Fruit fly (Drosophila melanogaster) whole organism, embryonic: ENCODE results near the gene Bug22.

ENCODE experiments used
- CG10267 ChIP-seq: fragments of 200-800 bp; sonication (Bioruptor generic); optimal IDR thresholded peaks from 2 replicates; lab custom pipeline; 2018; ENCODE audit warnings: missing biosample characterization, mild to moderate bottlenecking, missing genetic modification characterization, moderate library complexity
- CG10321 ChIP-seq: fragments of 200-800 bp; sonication (Bioruptor generic); IDR thresholded peaks from 2 replicates; pipeline ENCODE4 v1.3.6; 2022; ENCODE audit warnings: missing biosample characterization, missing genetic modification characterization
- CG10565 ChIP-seq: fragments of 200-800 bp; sonication (Bioruptor generic); optimal IDR thresholded peaks from 3 replicates; lab custom pipeline; 2016; ENCODE audit warnings: missing biosample characterization, mild to moderate bottlenecking, missing genetic modification characterization
- CG10959 ChIP-seq: fragments of 200-800 bp; sonication (Bioruptor generic); IDR thresholded peaks from 2 replicates; pipeline ENCODE4 v1.3.6; 2022; ENCODE audit warnings: missing biosample characterization, missing genetic modification characterization
- CG11398 ChIP-seq: fragments of 200-800 bp; sonication (Bioruptor generic); optimal IDR thresholded peaks from 2 replicates; lab custom pipeline; 2016; ENCODE audit warnings: missing biosample characterization, missing genetic modification characterization
- CG2129 ChIP-seq: fragments of 200-800 bp; sonication (Bioruptor generic); IDR thresholded peaks from 2 replicates; pipeline ENCODE4 v1.3.6; 2022; ENCODE audit warnings: missing biosample characterization, missing genetic modification characterization; ENCODE audit not compliant: partially characterized antibody
- CG2199 ChIP-seq: fragments of 200-800 bp; sonication (Bioruptor generic); IDR thresholded peaks from 3 replicates; pipeline ENCODE4 v1.3.6; 2022; ENCODE audit warnings: missing biosample characterization, missing genetic modification characterization
- CG30020 ChIP-seq: fragments of 200-800 bp; optimal IDR thresholded peaks from 2 replicates; lab custom pipeline; 2019; ENCODE audit warnings: missing biosample characterization, mild to moderate bottlenecking, missing genetic modification characterization, moderate library complexity
- CG3065 ChIP-seq: fragments of 200-800 bp; sonication (Bioruptor generic); optimal IDR thresholded peaks from 2 replicates; lab custom pipeline; 2016; ENCODE audit warnings: missing biosample characterization, missing genetic modification characterization
- CG34224 ChIP-seq: fragments of 200-800 bp; sonication (Bioruptor generic); IDR thresholded peaks from 3 replicates; pipeline ENCODE4 v1.3.6; 2022; ENCODE audit warnings: missing biosample characterization, missing genetic modification characterization; ENCODE audit not compliant: partially characterized antibody
- CG43689 ChIP-seq: fragments of 200-800 bp; sonication (Bioruptor generic); IDR thresholded peaks from 2 replicates; pipeline ENCODE4 v1.3.6; 2022; ENCODE audit warnings: missing biosample characterization, missing genetic modification characterization
- CG5245 ChIP-seq: fragments of 200-800 bp; sonication (Bioruptor generic); optimal IDR thresholded peaks from 3 replicates; lab custom pipeline; 2016; ENCODE audit warnings: missing biosample characterization, missing genetic modification characterization
- CG6272 ChIP-seq: fragments of 200-800 bp; sonication (Bioruptor generic); IDR thresholded peaks from 2 replicates; pipeline ENCODE4 v1.3.6; 2022; ENCODE audit warnings: missing biosample characterization, missing genetic modification characterization
- CG6683 ChIP-seq: fragments of 200-800 bp; sonication (Bioruptor generic); optimal IDR thresholded peaks from 2 replicates; lab custom pipeline; 2017; ENCODE audit warnings: missing biosample characterization, mild to moderate bottlenecking, missing genetic modification characterization, missing genetic modification reagents
- CHES-1-like ChIP-seq: fragments of 200-800 bp; sonication (Bioruptor generic); optimal IDR thresholded peaks from 2 replicates; lab custom pipeline; 2016; ENCODE audit warnings: missing biosample characterization, missing genetic modification characterization
- E2f2 ChIP-seq: fragments of 200-800 bp; sonication (Bioruptor generic); IDR thresholded peaks from 2 replicates; pipeline ENCODE4 v1.3.6; 2022; ENCODE audit warnings: missing biosample characterization, missing genetic modification characterization
- HHEX ChIP-seq: fragments of 200-800 bp; sonication (Bioruptor generic); optimal IDR thresholded peaks from 3 replicates; lab custom pipeline; 2017; ENCODE audit warnings: missing biosample characterization, mild to moderate bottlenecking, missing genetic modification characterization, missing genetic modification reagents
- Hand ChIP-seq: fragments of 200-800 bp; sonication (Bioruptor generic); optimal IDR thresholded peaks from 2 replicates; lab custom pipeline; 2017; ENCODE audit warnings: mild to moderate bottlenecking, missing biosample characterization, missing genetic modification reagents, missing genetic modification characterization
- Hmx ChIP-seq: fragments of 200-800 bp; sonication (Bioruptor generic); optimal IDR thresholded peaks from 2 replicates; lab custom pipeline; 2016; ENCODE audit warnings: missing biosample characterization, missing genetic modification characterization
- Hr78 ChIP-seq, 2 experiments: fragments of 200-800 bp in 1 of 2; fragments of >200 bp in 1 of 2; sonication (Bioruptor generic) in 1 of 2; optimal IDR thresholded peaks; 2 replicates each; lab custom pipeline; 2017 to 2019; ENCODE audit warnings: missing biosample characterization in 2 of 2, missing genetic modification characterization in 2 of 2, mild to moderate bottlenecking in 1 of 2, moderate library complexity in 1 of 2
- Kr ChIP-seq: fragments of 200-800 bp; sonication (Bioruptor generic); optimal IDR thresholded peaks from 2 replicates; lab custom pipeline; 2017; ENCODE audit warnings: missing biosample characterization, mild to moderate bottlenecking, missing genetic modification characterization
- Lim3 ChIP-seq: fragments of 200-800 bp; sonication (Bioruptor generic); IDR thresholded peaks from 2 replicates; pipeline ENCODE4 v1.3.6; 2022; ENCODE audit warnings: missing biosample characterization, missing genetic modification characterization
- MESR4 ChIP-seq: fragments of 200-800 bp; sonication (Bioruptor generic); optimal IDR thresholded peaks from 2 replicates; lab custom pipeline; 2018; ENCODE audit warnings: missing biosample characterization, mild to moderate bottlenecking, missing genetic modification characterization, moderate library complexity
- Mrtf ChIP-seq: fragments of 200-800 bp; sonication (Bioruptor generic); IDR thresholded peaks from 3 replicates; pipeline ENCODE4 v1.3.6; 2022; ENCODE audit warnings: missing biosample characterization, missing genetic modification characterization
- NC2β ChIP-seq: fragments of 200-800 bp; sonication (Bioruptor generic); optimal IDR thresholded peaks from 2 replicates; lab custom pipeline; 2016; ENCODE audit warnings: missing biosample characterization, missing genetic modification characterization
- Opbp ChIP-seq: fragments of 200-800 bp; sonication (Bioruptor generic); IDR thresholded peaks from 3 replicates; pipeline ENCODE4 v1.3.6; 2022; ENCODE audit warnings: missing biosample characterization, missing genetic modification characterization; ENCODE audit not compliant: partially characterized antibody
- Six4 ChIP-seq: fragments of 200-800 bp; sonication (Bioruptor generic); optimal IDR thresholded peaks from 2 replicates; lab custom pipeline; 2016; ENCODE audit warnings: missing biosample characterization, missing genetic modification characterization
- Sox100B ChIP-seq: fragments of 200-800 bp; sonication (Bioruptor generic); optimal IDR thresholded peaks from 3 replicates; lab custom pipeline; 2018; ENCODE audit warnings: missing biosample characterization, mild to moderate bottlenecking, missing genetic modification characterization
- Usf ChIP-seq: fragments of 200-800 bp; sonication (Bioruptor generic); optimal IDR thresholded peaks from 2 replicates; lab custom pipeline; 2017; ENCODE audit warnings: missing genotype, missing biosample characterization, missing genetic modification characterization
- Vsx1 ChIP-seq: fragments of 200-800 bp; sonication (Bioruptor generic); optimal IDR thresholded peaks from 2 replicates; lab custom pipeline; 2017; ENCODE audit warnings: missing biosample characterization, mild to moderate bottlenecking, missing genetic modification characterization, missing genetic modification reagents
- al ChIP-seq: fragments of 200-800 bp; sonication (Bioruptor generic); IDR thresholded peaks from 2 replicates; pipeline ENCODE4 v1.3.6; 2022; ENCODE audit warnings: missing biosample characterization, missing genetic modification characterization
- chm ChIP-seq: fragments of 200-800 bp; sonication (Bioruptor generic); IDR thresholded peaks from 2 replicates; pipeline ENCODE4 v1.3.6; 2022; ENCODE audit warnings: missing biosample characterization, missing genetic modification characterization
- ci ChIP-seq: fragments of 200-800 bp; sonication (Bioruptor generic); IDR thresholded peaks from 3 replicates; pipeline ENCODE4 v1.3.6; 2022; ENCODE audit warnings: missing biosample characterization, missing genetic modification characterization
- dan ChIP-seq: fragments of 200-800 bp; sonication (Bioruptor generic); IDR thresholded peaks from 2 replicates; pipeline ENCODE4 v1.3.6; 2022; ENCODE audit warnings: missing biosample characterization, missing genetic modification characterization
- dmrt11E ChIP-seq: fragments of 200-800 bp; sonication (Bioruptor generic); optimal IDR thresholded peaks from 3 replicates; lab custom pipeline; 2018; ENCODE audit warnings: missing biosample characterization, mild to moderate bottlenecking, missing genetic modification characterization, moderate library complexity
- ewg ChIP-seq: fragments of 200-800 bp; sonication (Bioruptor generic); optimal IDR thresholded peaks from 3 replicates; lab custom pipeline; 2017; ENCODE audit warnings: mild to moderate bottlenecking, missing biosample characterization, missing genetic modification reagents, missing genetic modification characterization
- fu2 ChIP-seq: fragments of 200-800 bp; sonication (Bioruptor generic); optimal IDR thresholded peaks from 2 replicates; lab custom pipeline; 2016; ENCODE audit warnings: missing biosample characterization, missing genetic modification characterization
- her ChIP-seq: fragments of 200-800 bp; sonication (Bioruptor generic); optimal IDR thresholded peaks from 2 replicates; lab custom pipeline; 2016; ENCODE audit warnings: missing biosample characterization, missing genetic modification characterization
- nmo ChIP-seq: fragments of 200-800 bp; sonication (Bioruptor generic); optimal IDR thresholded peaks from 2 replicates; lab custom pipeline; 2018; ENCODE audit warnings: missing biosample characterization, mild to moderate bottlenecking, missing genetic modification characterization, moderate library complexity
- pb ChIP-seq: fragments of 200-800 bp; sonication (Bioruptor generic); optimal IDR thresholded peaks from 3 replicates; lab custom pipeline; 2016; ENCODE audit warnings: missing biosample characterization, missing genetic modification characterization
- sens ChIP-seq: fragments of 200-800 bp; sonication (Bioruptor generic); peaks from one replicate; lab custom pipeline; 2016; ENCODE audit warnings: missing biosample characterization, missing genetic modification characterization
- stwl ChIP-seq: fragments of 200-800 bp; sonication (Bioruptor generic); optimal IDR thresholded peaks from 3 replicates; lab custom pipeline; 2018; ENCODE audit warnings: missing biosample characterization, mild to moderate bottlenecking, missing genetic modification characterization, moderate library complexity
- sug ChIP-seq: fragments of 200-800 bp; optimal IDR thresholded peaks from 2 replicates; lab custom pipeline; 2019; ENCODE audit warnings: missing biosample characterization, mild to moderate bottlenecking, missing genetic modification characterization, moderate library complexity
- tna ChIP-seq: fragments of 200-800 bp; sonication (Bioruptor generic); IDR thresholded peaks from 2 replicates; pipeline ENCODE4 v1.3.6; 2022; ENCODE audit warnings: missing biosample characterization, missing genetic modification characterization; ENCODE audit not compliant: partially characterized antibody
- trh ChIP-seq: fragments of 200-800 bp; sonication (Bioruptor generic); optimal IDR thresholded peaks from 2 replicates; lab custom pipeline; 2016; ENCODE audit warnings: missing biosample characterization, missing genetic modification characterization
- usp ChIP-seq: fragments of >200 bp; optimal IDR thresholded peaks from 2 replicates; lab custom pipeline; 2017; ENCODE audit warnings: missing biosample characterization, missing genetic modification characterization
- vvl ChIP-seq: fragments of 200-800 bp; sonication (Bioruptor generic); IDR thresholded peaks from 2 replicates; pipeline ENCODE4 v1.3.6; 2022; ENCODE audit warnings: missing biosample characterization, missing genetic modification characterization
- wor ChIP-seq: fragments of 200-800 bp; sonication (Bioruptor generic); IDR thresholded peaks from 2 replicates; pipeline ENCODE4 v1.3.6; 2022; ENCODE audit warnings: missing biosample characterization, missing genetic modification characterization
- zen2 ChIP-seq: fragments of 200-800 bp; sonication (Bioruptor generic); IDR thresholded peaks from 3 replicates; pipeline ENCODE4 v1.3.6; 2022; ENCODE audit warnings: missing biosample characterization, missing genetic modification characterization; ENCODE audit not compliant: partially characterized antibody
- zf30C ChIP-seq: fragments of 200-800 bp; sonication (Bioruptor generic); optimal IDR thresholded peaks from 3 replicates; lab custom pipeline; 2018; ENCODE audit warnings: missing biosample characterization, mild to moderate bottlenecking, missing genetic modification characterization

Gene Bug22

dm6 chr2L:10408122-10408576, 22.6 kb downstream of the Bug22 start, which contains the start of the genes Ip259 and RpS27A (continued):
- TF ChIP-seq tna (GFP tag; lab: Robert Waterston, UW) (no peak; the same call in 1 of the 2 replicates), nmo (GFP tag; lab: Kevin White, UChicago) (peak; percentile 81), CG6272 (peak; percentile 61; the same call in 1 of the 2 replicates), chm (GFP tag; lab: Robert Waterston, UW) (peak; percentile 86; the same call in 1 of the 2 replicates), sens (peak; percentile 74), CG6683 (GFP tag; lab: Kevin White, UChicago) (peak; percentile 51), Hmx (GFP tag; lab: Kevin White, UChicago) (peak; percentile 6), Six4 (GFP tag; lab: Kevin White, UChicago) (peak; percentile 7), Usf (GFP tag; lab: Kevin White, UChicago) (peak; percentile 78), Lim3 (no peak), vvl (peak; percentile 87), ewg (GFP tag; lab: Kevin White, UChicago) (peak; percentile 64), zen2 (no peak), CG43689 (GFP tag; lab: Robert Waterston, UW) (no peak), CG10321 (GFP tag; lab: Robert Waterston, UW) (peak; percentile 44; the same call in 1 of the 2 replicates), Vsx1 (GFP tag; lab: Kevin White, UChicago) (peak; percentile 61), Mrtf (GFP tag; lab: Robert Waterston, UW) (no peak; the same call in 1 of the 3 replicates), CG3065 (GFP tag; lab: Kevin White, UChicago) (peak; percentile 61), zf30C (GFP tag; lab: Kevin White, UChicago) (no peak), stwl (peak; percentile 30), CG2129 (GFP tag; lab: Robert Waterston, UW) (no peak), ci (GFP tag; lab: Robert Waterston, UW) (peak; percentile 92), CHES-1-like (peak; percentile 48), wor (GFP tag; lab: Robert Waterston, UW) (no peak), al (GFP tag; lab: Robert Waterston, UW) (peak; percentile 56), dmrt11E (tag; lab: Kevin White, UChicago) (peak; percentile 71), her (GFP tag; lab: Kevin White, UChicago) (peak; percentile 65), trh (peak; percentile 60), CG10267 (tag; lab: Kevin White, UChicago) (peak; percentile 60), CG34224 (GFP tag; lab: Robert Waterston, UW) (no peak; the same call in 2 of the 3 replicates), Kr (GFP tag; lab: Kevin White, UChicago) (no peak), CG10959 (peak; percentile 41; the same call in 1 of the 2 replicates), fu2 (peak; percentile 69), Sox100B (peak; percentile 66), usp (no peak), CG2199 (GFP tag; lab: Robert Waterston, UW) (no peak), HHEX (GFP tag; lab: Kevin White, UChicago) (peak; percentile 82), MESR4 (GFP tag; lab: Kevin White, UChicago) (peak; percentile 100), CG10565 (no peak), CG11398 (peak; percentile 67), pb (GFP tag; lab: Kevin White, UChicago) (peak; percentile 71), NC2β (GFP tag; lab: Kevin White, UChicago) (peak; percentile 96), Hand (GFP tag; lab: Kevin White, UChicago) (peak; percentile 25), CG5245 (GFP tag; lab: Kevin White, UChicago) (peak; percentile 7), Hr78 (GFP tag; optimal IDR thresholded peaks at IDR 0.05; lab: Kevin White, UChicago) (no peak), dan (GFP tag; lab: Robert Waterston, UW) (no peak), CG30020 (peak; percentile 99), Opbp (no peak; the same call in 2 of the 3 replicates), sug (tag; lab: Kevin White, UChicago) (peak; percentile 75), E2f2 (GFP tag; lab: Robert Waterston, UW) (peak; percentile 27; the same call in 1 of the 2 replicates)
